Worm (Caenorhabditis elegans) whole organism, early embryonic: ENCODE results near the gene twf-2.

ENCODE experiments used
- aly-1 ChIP-seq: sonication (generic microtip); optimal IDR thresholded peaks from 2 replicates; lab custom pipeline; 2016; ENCODE audit warnings: missing genetic modification characterization, missing compliant biosample characterization
- ama-1 ChIP-seq: fragments of 150-350 bp; optimal IDR thresholded peaks from 2 replicates; lab custom pipeline; 2014
- flt-1 ChIP-seq: fragments of 200-800 bp; sonication (Bioruptor generic); IDR thresholded peaks from 2 replicates; pipeline ENCODE4 v1.3.6; 2022; ENCODE audit warnings: missing genetic modification characterization, missing compliant biosample characterization
- hmbx-1 ChIP-seq: sonication (generic microtip); optimal IDR thresholded peaks from 2 replicates; lab custom pipeline; 2016; ENCODE audit warnings: mild to moderate bottlenecking, missing genetic modification characterization, missing compliant biosample characterization
- tra-4 ChIP-seq: sonication (generic microtip); optimal IDR thresholded peaks from 2 replicates; lab custom pipeline; 2017; ENCODE audit warnings: missing genetic modification characterization, missing compliant biosample characterization

- no peak for TF ChIP-seq flt-1 (GFP tag; lab: Robert Waterston, UW)
- no peak for TF ChIP-seq ama-1
- TF ChIP-seq aly-1 = no peak
- TF ChIP-seq hmbx-1 (tag; lab: Kevin White, UChicago) = no peak
- TF ChIP-seq tra-4 (tag; lab: Kevin White, UChicago) = no peak
These were observed 1.1 kb downstream of the twf-2 start for ce11 chrX:16447116-16447515.
